Worm (Caenorhabditis elegans) whole organism, L1 larva: ENCODE measurements around the gene K04A8.19.

Source experiments
- C16A3.4 ChIP-seq: fragments of 150-350 bp; optimal IDR thresholded peaks from 2 replicates; lab custom pipeline; 2014; ENCODE audit warnings: missing biosample characterization, missing genetic modification characterization
- blmp-1 ChIP-seq: fragments of 150-350 bp; optimal IDR thresholded peaks from 2 replicates; lab custom pipeline; 2014; ENCODE audit warnings: missing biosample characterization, missing genetic modification characterization
- elt-3 ChIP-seq, 6 experiments: fragments of 150-350 bp in 1 of 6; sonication (generic microtip); optimal IDR thresholded peaks; 2 replicates each; lab custom pipeline; 2017 to 2018; ENCODE audit warnings: missing biosample characterization in 6 of 6, missing genetic modification characterization in 6 of 6, inconsistent platforms in 1 of 6
- hlh-17 ChIP-seq: fragments of 200-800 bp; sonication (Bioruptor generic); optimal IDR thresholded peaks from 2 replicates; lab custom pipeline; 2018; ENCODE audit warnings: missing genetic modification characterization, mild to moderate bottlenecking, missing compliant biosample characterization, moderate library complexity, borderline replicate concordance
- jun-1 ChIP-seq: fragments of 150-350 bp; optimal IDR thresholded peaks from 2 replicates; lab custom pipeline; 2014; ENCODE audit warnings: missing biosample characterization, missing genetic modification reagents, missing genetic modification characterization
- lsy-2 ChIP-seq, 2 experiments: fragments of 150-350 bp; optimal IDR thresholded peaks; 2 replicates each; lab custom pipeline; 2014; ENCODE audit warnings: missing biosample characterization in 2 of 2, missing genetic modification characterization in 2 of 2
- nhr-237 ChIP-seq: fragments of 150-350 bp; optimal IDR thresholded peaks from 2 replicates; lab custom pipeline; 2014; ENCODE audit warnings: missing biosample characterization, missing genetic modification characterization
- nhr-85 ChIP-seq: sonication (generic microtip); peaks from one replicate; lab custom pipeline; 2016; ENCODE audit warnings: missing genetic modification characterization, inconsistent platforms, missing compliant biosample characterization

Gene K04A8.19

ce11 chrV:6505339-6505811 lies 48.8 kb downstream of the K04A8.19 start, which contains the start of gene W01A11.7 (continued):
- TF ChIP-seq nhr-237 (tag; lab: Kevin White, UChicago), result no peak
- TF ChIP-seq C16A3.4 (tag; lab: Kevin White, UChicago), result no peak
- no peak for TF ChIP-seq hlh-17 (GFP tag; lab: Kevin White, UChicago)

- TF ChIP-seq nhr-85 (tag; lab: Kevin White, UChicago), result peak; percentile 56
- no peak for TF ChIP-seq jun-1 (tag; lab: Kevin White, UChicago)
- TF ChIP-seq blmp-1 (tag; lab: Kevin White, UChicago), result peak; percentile 83
- peak in 1 of 2 experiments; percentile 17 for TF ChIP-seq lsy-2 (tag; optimal IDR thresholded peaks at IDR 0.05; lab: Kevin White, UChicago)
- TF ChIP-seq elt-3 (tag; optimal IDR thresholded peaks at IDR 0.05; lab: Kevin White, UChicago), result peak in 2 of 6 experiments; percentile 11 to 55
These were observed 49.9 kb downstream of the K04A8.19 start, which contains the start of gene moc-2 for ce11 chrV:6504131-6504827. TSS of gene moc-2 (minus strand) at chrV:6504181.
